Worm (Caenorhabditis elegans) whole organism, young adult: ENCODE results near the gene mltn-11.

Experiments
- Y95B8A.8 ChIP-seq: fragments of 200-800 bp; sonication (Bioruptor generic); IDR thresholded peaks from 2 replicates; pipeline ENCODE4 v1.3.6; 2022; ENCODE audit warnings: missing genetic modification reagents, missing genetic modification characterization, missing compliant biosample characterization
- ccch-3 ChIP-seq: fragments of 200-800 bp; sonication (Bioruptor generic); optimal IDR thresholded peaks from 2 replicates; lab custom pipeline; 2018; ENCODE audit warnings: mild to moderate bottlenecking, missing genetic modification characterization, missing compliant biosample characterization
- ceh-27 ChIP-seq: fragments of 200-800 bp; sonication (Bioruptor generic); optimal IDR thresholded peaks from 2 replicates; lab custom pipeline; 2018; ENCODE audit warnings: mild to moderate bottlenecking, missing genetic modification characterization, moderate library complexity, missing compliant biosample characterization
- ceh-40 ChIP-seq: fragments of 200-800 bp; sonication (Bioruptor generic); IDR thresholded peaks from 2 replicates; pipeline ENCODE4 v1.3.6; 2022; ENCODE audit warnings: missing genetic modification characterization, missing compliant biosample characterization
- snpc-3.4 ChIP-seq: sonication (generic microtip); optimal IDR thresholded peaks from 2 replicates; lab custom pipeline; 2017; ENCODE audit warnings: missing genetic modification characterization, mild to moderate bottlenecking, missing compliant biosample characterization, antibody characterized with exemption, moderate library complexity, missing genotype, missing genetic modification reagents

mltn-11 gene

DNA sequence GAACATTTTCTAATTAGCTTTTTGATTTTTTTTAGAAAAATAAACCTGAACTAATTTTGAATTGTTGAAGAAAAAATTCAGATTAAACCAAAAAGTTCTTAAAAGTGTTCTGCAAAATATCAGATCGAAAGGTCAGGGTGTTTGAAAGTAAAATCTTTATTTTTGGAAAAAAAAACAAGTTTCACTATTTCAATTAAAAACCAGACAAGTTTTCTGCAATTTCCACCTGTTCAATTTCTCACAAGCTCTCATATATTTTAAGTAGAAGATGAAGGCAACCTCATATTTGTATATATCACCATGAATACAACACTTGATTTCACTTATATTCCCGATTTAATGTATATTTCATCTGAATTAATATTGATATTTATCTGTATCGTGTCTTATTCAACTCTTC, 51.2 kb downstream of the mltn-11 start, which contains the start of gene srz-102:
TSS of gene srz-102 (plus strand) at position 301 of the 400 bp plus-strand sequence.
- TF ChIP-seq snpc-3.4 (tag; lab: Kevin White, UChicago) (no peak), ceh-27 (no peak), Y95B8A.8 (GFP tag; lab: Robert Waterston, UW) (no peak), ceh-40 (GFP tag; lab: Robert Waterston, UW) (no peak), ccch-3 (GFP tag; lab: Kevin White, UChicago) (no peak)
- TF ChIP-seq, all 124 proteins: peak for 0
